Worm (Caenorhabditis elegans): ENCODE data around the gene C35B1.7.
"Not testable (repeated sequence)": the region's sequence is repeated elsewhere in the genome, so short reads cannot be mapped to it uniquely, and the experiment has no call there.

DNA sequence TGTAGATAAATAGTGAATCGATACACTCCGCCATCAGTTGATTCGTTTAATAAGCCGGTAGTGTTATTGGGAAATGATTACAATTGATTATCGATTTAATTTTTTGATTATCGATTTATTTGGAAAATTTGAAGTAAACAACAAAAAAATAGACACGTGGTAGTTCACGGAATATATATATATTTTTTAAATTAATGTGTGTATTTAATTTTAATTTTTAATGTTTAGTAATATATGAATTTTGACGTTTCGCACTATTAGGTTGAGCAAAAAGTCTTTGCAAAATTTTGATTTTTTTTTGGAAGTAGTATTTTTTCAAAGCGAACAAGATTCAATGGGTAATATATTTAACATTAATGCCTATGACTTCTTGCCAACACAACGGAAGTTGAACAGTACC, 34.1 kb downstream of the C35B1.7 start, which contains the start of gene F49F1.12:
- TF ChIP-seq K02D7.2 (tag; optimal IDR thresholded peaks at IDR 0.05); ceh-18 (tag; optimal IDR thresholded peaks at IDR 0.05); fkh-10 (GFP tag; optimal IDR thresholded peaks at IDR 0.05); hlh-6 (tag; optimal IDR thresholded peaks at IDR 0.05); ceh-30 (tag; optimal IDR thresholded peaks at IDR 0.05); dmd-4 (tag; optimal IDR thresholded peaks at IDR 0.05; ENCODE audit: borderline replicate concordance); syd-9 (tag; optimal IDR thresholded peaks at IDR 0.05); hlh-13 (GFP tag; optimal IDR thresholded peaks at IDR 0.05); nhr-232 (tag; optimal IDR thresholded peaks at IDR 0.05); Y22D7AL.16 (tag; optimal IDR thresholded peaks at IDR 0.05); tbx-2 (tag; optimal IDR thresholded peaks at IDR 0.05); nfya-1 (tag; optimal IDR thresholded peaks at IDR 0.05); K09A11.1 (tag; optimal IDR thresholded peaks at IDR 0.05; ENCODE audit: insufficient read depth): not testable (repeated sequence)
